Fruit fly (Drosophila melanogaster): ENCODE data around the gene Ak3.

Gene Ak3

DNA sequence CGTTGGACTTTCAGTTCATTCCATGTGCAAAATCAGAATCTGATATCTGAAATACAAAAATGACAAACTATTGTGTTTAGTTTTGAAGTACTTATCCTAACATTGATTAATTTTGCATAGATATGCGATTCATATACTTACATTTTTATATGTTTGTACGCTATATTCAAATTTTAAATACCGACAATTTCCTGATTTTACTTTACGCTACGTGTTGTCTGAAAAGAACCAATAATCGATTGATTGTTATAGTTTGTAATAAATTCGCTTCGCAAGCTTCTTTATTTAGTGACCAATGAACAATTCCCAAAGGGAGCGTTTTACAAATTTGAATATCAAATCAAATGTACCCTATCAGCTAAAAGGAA, at the start of gene Ak3:
Ak3 (minus strand) TSS at position 69 of the 368 bp plus-strand sequence.
- TF ChIP-seq ttk (optimal IDR thresholded peaks at IDR 0.05) (no peak), Myc (optimal IDR thresholded peaks at IDR 0.05) (no peak), h (optimal IDR thresholded peaks at IDR 0.05) (no peak), insv (optimal IDR thresholded peaks at IDR 0.05) (no peak), psq (optimal IDR thresholded peaks at IDR 0.05) (no peak), Sin3A (optimal IDR thresholded peaks at IDR 0.05) (no peak)

DNA sequence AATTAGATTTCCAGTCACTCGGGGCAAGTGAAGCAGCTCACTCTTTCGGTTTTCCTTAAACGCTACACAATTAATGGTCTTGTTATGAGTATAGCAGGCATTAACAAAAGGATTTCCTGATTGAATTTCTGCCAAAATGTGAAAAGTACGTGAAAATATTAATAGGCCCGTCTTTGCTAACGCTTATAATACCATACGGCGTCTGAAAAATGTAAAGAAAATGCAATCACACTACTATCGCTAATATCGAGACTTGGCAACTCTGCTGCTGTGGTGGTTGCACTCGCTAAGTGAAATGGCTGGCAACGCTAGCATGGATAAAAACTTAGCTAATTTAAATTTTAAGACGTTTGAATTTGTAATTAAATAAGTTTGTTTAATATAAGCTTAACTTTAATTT, 3.9 kb upstream of the Ak3 start, which contains the start of gene CG6621:
CG6621 (minus strand) TSS at position 205 of the 400 bp plus-strand sequence.
- TF ChIP-seq h (optimal IDR thresholded peaks at IDR 0.05) (no peak), insv (optimal IDR thresholded peaks at IDR 0.05) (no peak), ttk (optimal IDR thresholded peaks at IDR 0.05) (no peak), psq (optimal IDR thresholded peaks at IDR 0.05) (no peak), Sin3A (optimal IDR thresholded peaks at IDR 0.05) (no peak), Myc (optimal IDR thresholded peaks at IDR 0.05) (no peak)

DNA sequence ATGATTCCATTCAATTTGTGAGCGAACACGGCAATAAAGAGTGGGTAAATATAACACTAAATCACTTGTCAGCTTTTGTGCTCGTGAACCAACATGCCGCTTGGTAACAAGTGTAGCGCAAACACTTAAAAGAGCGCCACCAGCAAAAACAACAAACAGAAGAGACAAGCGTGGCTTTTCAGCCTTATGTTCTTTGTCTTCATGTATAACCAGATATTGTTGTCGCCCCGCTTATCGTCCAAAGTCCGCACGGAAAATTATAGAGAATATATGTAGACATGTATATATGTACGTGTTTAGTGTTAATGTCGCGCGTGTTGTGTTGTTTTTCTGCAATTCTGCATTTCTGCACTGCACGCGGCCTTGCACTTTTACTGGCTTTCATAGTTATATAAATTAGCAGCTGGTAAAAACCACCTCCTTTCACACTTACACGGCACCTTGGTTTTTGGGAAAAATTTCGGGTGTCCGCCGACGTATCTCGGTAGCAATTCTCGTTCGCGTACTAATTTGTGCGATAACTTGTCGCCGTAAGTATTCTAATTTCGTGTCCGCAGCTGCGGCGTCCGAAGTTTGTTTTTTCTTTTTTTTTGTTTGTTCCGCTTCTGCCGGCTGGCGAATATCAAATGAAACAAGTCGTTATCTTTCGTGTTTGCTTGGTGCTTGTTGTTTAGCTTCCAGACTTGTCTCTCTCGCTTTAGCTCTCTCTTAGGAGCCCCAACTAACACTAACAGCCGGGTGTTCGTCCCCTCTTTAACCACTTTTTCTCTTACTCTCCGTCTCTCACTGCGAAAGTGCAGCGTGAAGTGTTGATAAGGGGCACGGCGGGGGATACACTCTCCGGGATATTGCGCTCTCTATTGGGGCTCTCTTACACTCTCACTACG, 512 bp downstream of the Ak3 start:
- no peak for TF ChIP-seq h (optimal IDR thresholded peaks at IDR 0.05)
- no peak for TF ChIP-seq insv (optimal IDR thresholded peaks at IDR 0.05)
- TF ChIP-seq ttk (optimal IDR thresholded peaks at IDR 0.05) = no peak
- TF ChIP-seq Myc (optimal IDR thresholded peaks at IDR 0.05) = no peak
- no peak for TF ChIP-seq Sin3A (optimal IDR thresholded peaks at IDR 0.05)
- TF ChIP-seq psq (optimal IDR thresholded peaks at IDR 0.05) = no peak

DNA sequence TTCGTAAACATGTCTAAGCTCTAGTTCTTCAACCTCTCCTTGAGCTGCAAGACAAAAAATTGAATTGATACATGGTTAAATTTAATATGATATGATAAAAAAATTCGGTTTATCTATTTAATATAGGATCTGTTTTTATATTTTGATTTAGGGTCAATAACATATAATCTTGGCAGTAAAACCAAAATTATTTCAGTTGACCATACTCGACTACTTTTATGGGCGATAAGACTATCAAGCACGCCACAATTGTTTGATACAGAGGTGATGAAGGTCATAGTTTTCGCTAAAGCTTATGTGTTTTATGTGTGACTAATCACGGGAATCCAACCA, 1.1 kb downstream of the Ak3 start:
- no peak for TF ChIP-seq insv (optimal IDR thresholded peaks at IDR 0.05)
- TF ChIP-seq h (optimal IDR thresholded peaks at IDR 0.05) = no peak
- no peak for TF ChIP-seq ttk (optimal IDR thresholded peaks at IDR 0.05)

DNA sequence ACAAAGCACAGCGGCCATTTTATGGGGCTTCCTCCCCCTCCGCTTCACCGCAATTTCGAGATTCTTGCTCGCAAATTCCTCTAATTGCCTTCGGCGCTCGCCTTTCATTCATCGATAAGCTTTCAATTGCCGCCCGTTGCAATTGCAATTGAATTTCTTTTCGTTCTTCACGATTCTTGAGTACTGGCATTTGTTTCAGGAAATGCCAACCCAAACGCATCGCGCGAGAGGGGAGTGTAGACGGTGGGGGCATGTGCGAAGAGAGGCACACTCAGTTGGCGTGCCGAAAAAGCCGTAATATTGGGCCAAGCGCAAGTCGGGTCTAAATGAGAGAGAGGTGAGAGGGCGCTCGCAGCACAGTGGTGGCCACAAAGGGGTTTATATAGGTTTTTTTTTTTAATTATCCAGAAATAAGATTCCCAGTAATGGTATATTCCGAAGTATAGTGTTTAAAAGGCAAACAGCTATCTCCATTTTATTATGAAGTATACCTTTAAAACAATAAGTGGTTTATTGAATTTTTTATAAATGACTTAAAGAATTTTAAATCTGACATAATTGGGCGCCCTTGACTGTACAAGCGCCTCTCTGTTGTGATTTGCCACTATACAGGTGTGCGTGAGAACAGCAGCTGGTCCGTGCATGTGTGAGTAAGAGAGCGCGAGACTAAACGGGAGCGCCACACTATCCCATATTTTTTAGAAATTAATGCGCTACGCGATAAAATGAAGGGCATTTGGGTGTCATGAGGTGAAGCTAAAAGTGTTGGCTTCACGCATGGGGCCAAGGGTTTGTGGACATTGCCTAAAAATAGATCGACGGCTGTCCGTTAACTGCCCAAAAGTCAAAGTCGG, 2.7 kb downstream of the Ak3 start:
- no peak for TF ChIP-seq Sin3A (optimal IDR thresholded peaks at IDR 0.05)
- TF ChIP-seq psq (optimal IDR thresholded peaks at IDR 0.05) = no peak
- TF ChIP-seq h (optimal IDR thresholded peaks at IDR 0.05) = no peak
- TF ChIP-seq insv (optimal IDR thresholded peaks at IDR 0.05) = no peak
- TF ChIP-seq ttk (optimal IDR thresholded peaks at IDR 0.05) = no peak
- no peak for TF ChIP-seq Myc (optimal IDR thresholded peaks at IDR 0.05)

DNA sequence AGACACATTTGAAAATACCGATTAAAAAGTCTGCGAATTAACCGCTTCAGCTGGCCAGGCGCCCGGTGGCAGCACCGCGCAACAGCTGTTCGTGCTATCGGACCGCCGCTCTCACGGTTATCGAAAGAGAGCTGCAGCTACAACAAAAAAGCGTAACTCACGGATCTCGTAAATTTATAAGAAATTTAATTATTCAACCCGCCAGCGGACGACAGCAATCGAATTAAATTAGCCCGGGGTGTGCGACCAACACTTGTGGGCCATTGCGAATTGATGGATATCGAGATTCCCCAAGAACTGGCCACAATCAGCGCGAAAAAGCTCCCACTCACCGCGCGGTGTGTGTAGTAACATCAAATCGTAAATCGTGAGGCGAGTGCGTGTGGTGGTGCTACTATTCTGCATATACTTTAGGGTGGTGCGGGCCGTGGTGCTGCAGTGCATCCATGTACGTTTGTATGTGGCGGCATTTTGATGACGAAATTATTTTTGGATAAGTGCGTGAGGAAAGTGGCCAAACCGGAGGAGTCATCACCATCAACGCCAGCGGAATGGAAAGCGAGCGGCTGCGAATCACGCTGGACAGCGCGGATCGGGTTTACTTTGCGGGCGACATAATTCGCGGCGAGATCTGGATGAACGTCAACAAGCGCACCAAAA, 3.8 kb downstream of the Ak3 start, which contains the start of gene Leash:
Leash (plus strand) TSS at position 119 of the 660 bp plus-strand sequence.
- TF ChIP-seq Sin3A (optimal IDR thresholded peaks at IDR 0.05) (no peak), h (optimal IDR thresholded peaks at IDR 0.05) (no peak), ttk (optimal IDR thresholded peaks at IDR 0.05) (no peak), psq (optimal IDR thresholded peaks at IDR 0.05) (no peak), Myc (optimal IDR thresholded peaks at IDR 0.05) (no peak), insv (optimal IDR thresholded peaks at IDR 0.05) (no peak)

DNA sequence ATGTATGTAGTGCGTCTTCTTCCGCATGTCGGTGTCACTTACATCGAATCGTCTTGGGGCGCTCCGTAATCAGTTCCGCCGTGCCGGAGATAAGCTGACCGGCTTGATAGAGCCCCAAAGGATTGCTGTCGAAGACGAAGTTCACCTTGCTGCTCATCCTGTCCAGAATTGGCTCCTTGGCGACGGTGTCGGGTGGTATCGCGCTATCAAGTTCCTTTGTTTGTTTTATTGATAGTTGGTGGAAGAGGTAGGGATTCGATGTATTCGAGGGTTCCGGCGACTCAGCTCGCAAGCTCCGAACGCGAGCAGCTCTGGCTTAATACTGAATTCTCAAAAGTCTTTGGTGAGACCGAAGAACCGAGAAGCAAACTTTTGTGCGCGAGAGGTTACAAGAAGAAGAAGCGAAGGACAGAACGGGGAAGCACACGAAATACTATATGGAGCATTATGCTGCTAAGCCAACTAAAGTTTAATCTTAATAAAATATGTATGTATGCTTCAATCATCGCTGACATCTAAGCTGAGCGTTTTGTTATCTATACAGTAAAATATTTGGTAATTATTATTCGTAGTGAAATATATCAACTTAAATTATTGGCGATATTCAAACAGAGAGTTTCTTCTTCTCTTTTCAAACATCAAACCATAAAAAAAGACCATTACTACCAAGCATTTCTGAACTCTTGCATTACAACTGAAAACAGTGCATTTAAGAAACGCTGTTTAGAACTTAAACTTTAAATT, 4.5 kb downstream of the Ak3 start, which contains the start of gene CG14696:
CG14696 (minus strand) TSS at position 324 of the 744 bp plus-strand sequence.
- no peak for TF ChIP-seq psq (optimal IDR thresholded peaks at IDR 0.05)
- no peak for TF ChIP-seq Myc (optimal IDR thresholded peaks at IDR 0.05)
- no peak for TF ChIP-seq insv (optimal IDR thresholded peaks at IDR 0.05)
- TF ChIP-seq ttk (optimal IDR thresholded peaks at IDR 0.05) = no peak
- no peak for TF ChIP-seq Sin3A (optimal IDR thresholded peaks at IDR 0.05)
- no peak for TF ChIP-seq h (optimal IDR thresholded peaks at IDR 0.05)

DNA sequence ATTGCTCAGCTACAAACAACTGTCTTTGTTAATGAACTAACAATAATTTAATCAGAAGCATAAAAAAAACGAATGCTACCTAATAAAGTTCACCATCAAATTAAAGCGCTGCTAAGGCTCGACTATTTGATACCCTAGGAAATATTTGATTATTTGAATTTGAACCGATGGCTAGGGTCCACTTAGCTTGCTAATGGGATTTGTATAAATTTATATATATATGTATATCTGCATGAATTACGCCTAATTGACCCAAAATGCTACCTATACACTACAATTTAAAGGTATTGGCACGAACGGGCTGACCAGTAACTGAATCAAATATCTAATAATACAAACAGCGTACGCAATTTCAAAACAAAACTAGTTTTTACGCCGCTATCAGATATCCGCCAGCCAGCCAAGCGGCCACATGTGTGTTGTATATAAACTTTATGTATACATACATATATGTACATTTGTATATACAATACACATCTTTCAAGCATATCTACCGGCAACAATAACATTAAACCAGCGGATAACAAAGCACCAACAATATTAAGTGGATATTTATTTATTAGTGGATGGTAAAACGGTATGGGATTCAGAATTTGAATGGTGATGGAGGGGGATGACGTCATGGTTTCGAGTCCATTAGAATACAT, 5.2 kb downstream of the Ak3 start:
- TF ChIP-seq ttk (optimal IDR thresholded peaks at IDR 0.05) (no peak), insv (optimal IDR thresholded peaks at IDR 0.05) (no peak)

DNA sequence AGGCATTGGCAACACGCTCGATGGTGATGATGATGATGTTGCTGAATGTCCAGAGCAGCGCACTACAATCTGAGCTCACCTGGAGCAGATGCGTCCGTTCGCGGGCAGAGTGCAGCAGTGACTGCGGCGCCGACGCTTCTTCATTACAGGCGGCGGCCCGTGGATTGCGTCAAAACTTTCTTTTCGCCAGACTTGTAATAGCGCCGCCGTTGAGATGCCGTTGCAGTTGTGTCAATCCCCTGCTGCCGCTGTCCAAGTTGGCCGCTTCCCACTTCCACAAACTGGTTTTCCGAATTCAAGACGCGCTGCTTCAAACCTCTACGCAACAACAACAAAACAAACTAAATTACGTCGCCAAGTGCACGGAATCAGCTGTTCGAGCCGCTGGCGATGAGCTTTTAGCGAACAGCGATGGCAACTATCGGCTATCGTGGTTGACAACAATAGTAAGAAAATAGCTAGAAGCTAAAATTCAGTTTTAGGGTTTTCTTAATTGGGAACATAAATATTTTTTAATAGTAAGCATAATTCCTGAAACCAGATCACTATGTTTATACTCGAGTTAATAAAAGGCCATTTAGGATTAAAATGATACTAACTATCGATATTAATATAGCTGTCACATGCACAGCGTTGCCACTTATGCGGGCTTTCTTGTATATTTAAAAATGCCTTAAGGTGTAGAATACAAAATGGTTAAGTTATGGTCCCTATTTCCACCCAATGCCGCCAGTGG, 7.4 kb downstream of the Ak3 start, which contains the start of gene Tpc1:
Tpc1 (minus strand) TSS at position 365 of the 736 bp plus-strand sequence.
- TF ChIP-seq psq (optimal IDR thresholded peaks at IDR 0.05) = no peak
- TF ChIP-seq ttk (optimal IDR thresholded peaks at IDR 0.05) = no peak
- no peak for TF ChIP-seq Sin3A (optimal IDR thresholded peaks at IDR 0.05)
- no peak for TF ChIP-seq insv (optimal IDR thresholded peaks at IDR 0.05)
- no peak for TF ChIP-seq h (optimal IDR thresholded peaks at IDR 0.05)
- TF ChIP-seq Myc (optimal IDR thresholded peaks at IDR 0.05) = no peak

DNA sequence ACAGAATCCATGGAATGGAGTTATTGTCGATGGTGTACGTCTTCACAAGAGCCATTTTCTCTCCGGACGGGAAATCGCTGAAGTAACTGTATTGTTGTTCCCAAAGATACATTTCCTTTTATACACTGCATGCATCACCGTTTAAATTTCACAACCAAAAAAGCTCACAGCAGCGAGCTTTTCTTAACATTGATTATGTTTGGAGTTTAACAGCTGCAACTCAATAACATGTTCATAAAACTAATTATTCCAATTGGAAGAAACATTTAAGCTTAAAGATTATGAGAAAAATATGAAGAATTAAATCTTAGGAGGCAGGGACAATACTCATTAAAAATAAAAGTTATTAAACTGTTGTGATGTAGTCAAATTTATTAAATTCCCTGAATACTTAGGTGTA, 10.2 kb downstream of the Ak3 start, which contains the start of gene CG14695:
CG14695 (minus strand) TSS at position 101 of the 400 bp plus-strand sequence.
- TF ChIP-seq psq (optimal IDR thresholded peaks at IDR 0.05) (no peak), Myc (optimal IDR thresholded peaks at IDR 0.05) (no peak), insv (optimal IDR thresholded peaks at IDR 0.05) (no peak), h (optimal IDR thresholded peaks at IDR 0.05) (no peak), Sin3A (optimal IDR thresholded peaks at IDR 0.05) (no peak), ttk (optimal IDR thresholded peaks at IDR 0.05) (no peak)
